Worm (Caenorhabditis elegans) whole organism, mixed stage, embryonic: ENCODE results near the gene C49A9.10.

Experiments used
- drap-1 ChIP-seq: fragments of 200-800 bp; sonication (Bioruptor generic); optimal IDR thresholded peaks from 3 replicates; lab custom pipeline; 2018; ENCODE audit warnings: mild to moderate bottlenecking, missing genetic modification characterization, missing compliant biosample characterization
- nhr-237 ChIP-seq: fragments of 150-350 bp; optimal IDR thresholded peaks from 2 replicates; lab custom pipeline; 2014; ENCODE audit warnings: missing biosample characterization, missing genetic modification characterization
- nhr-28 ChIP-seq: fragments of 150-350 bp; optimal IDR thresholded peaks from 2 replicates; lab custom pipeline; 2014; ENCODE audit warnings: missing biosample characterization, missing genetic modification characterization
- pha-4 ChIP-seq: fragments of 150-350 bp; optimal IDR thresholded peaks from 2 replicates; lab custom pipeline; 2018; ENCODE audit warnings: missing biosample characterization, missing genetic modification reagents, missing genetic modification characterization
- snpc-4 ChIP-seq: fragments of 150-350 bp; optimal IDR thresholded peaks from 2 replicates; lab custom pipeline; 2014; ENCODE audit warnings: missing biosample characterization, missing genetic modification characterization
- sptf-1 ChIP-seq: sonication (generic microtip); optimal IDR thresholded peaks from 2 replicates; lab custom pipeline; 2017; ENCODE audit warnings: mild to moderate bottlenecking, missing genetic modification characterization, moderate library complexity, missing compliant biosample characterization
- unc-62 ChIP-seq: fragments of 150-350 bp; optimal IDR thresholded peaks from 2 replicates; lab custom pipeline; 2014; ENCODE audit warnings: missing biosample characterization, missing genetic modification reagents, missing genetic modification characterization
- zip-8 ChIP-seq: fragments of 150-350 bp; optimal IDR thresholded peaks from 2 replicates; lab custom pipeline; 2014; ENCODE audit warnings: missing biosample characterization, missing genetic modification characterization
- ztf-11 ChIP-seq: fragments of 150-350 bp; optimal IDR thresholded peaks from 2 replicates; lab custom pipeline; 2014; ENCODE audit warnings: missing biosample characterization, missing genetic modification characterization

DNA sequence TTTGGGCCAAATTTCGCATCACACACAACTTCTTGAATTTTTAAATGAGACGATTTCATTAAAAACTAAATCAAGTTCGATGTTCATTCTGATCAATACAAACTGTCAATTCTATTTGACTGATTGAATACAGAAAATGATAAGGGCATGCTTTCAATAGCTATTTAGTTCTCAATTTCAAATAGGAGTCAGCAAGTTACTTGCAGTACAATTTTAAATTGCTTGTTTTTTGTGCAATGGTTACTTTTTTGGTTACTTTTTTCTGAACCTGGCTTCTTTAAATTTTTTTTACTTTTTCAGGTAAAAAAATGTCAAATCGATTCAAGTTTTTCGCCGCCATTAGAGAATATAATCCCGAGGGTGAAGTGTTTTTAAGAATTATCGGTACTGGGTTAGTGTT is 19.0 kb upstream of the C49A9.10 start, which contains the start of gene C49A9.2:
- no peak for TF ChIP-seq sptf-1 (tag; lab: Kevin White, UChicago)
- no peak for TF ChIP-seq drap-1 (GFP tag; lab: Kevin White, UChicago)
- TF ChIP-seq snpc-4 (tag; lab: Kevin White, UChicago) = no peak
- TF ChIP-seq unc-62 (GFP tag; lab: Kevin White, UChicago) = no peak
- TF ChIP-seq nhr-28 (tag; lab: Kevin White, UChicago) = no peak
- no peak for TF ChIP-seq zip-8 (tag; lab: Kevin White, UChicago)
- TF ChIP-seq nhr-237 (tag; lab: Kevin White, UChicago) = no peak
- no peak for TF ChIP-seq pha-4
- no peak for TF ChIP-seq ztf-11
